Worm (Caenorhabditis elegans) whole organism, L4 larva: ENCODE measurements around the gene dgn-2.

Experiments used
- F10B5.3 ChIP-seq: sonication (generic microtip); optimal IDR thresholded peaks from 2 replicates; lab custom pipeline; 2016; ENCODE audit warnings: mild to moderate bottlenecking, missing genetic modification characterization, missing compliant biosample characterization
- F26F4.8 ChIP-seq: fragments of 200-800 bp; sonication (Bioruptor generic); conservative IDR thresholded peaks from 2 replicates; pipeline ENCODE4 v1.3.6; 2022; ENCODE audit warnings: missing genetic modification characterization, missing compliant biosample characterization
- F44E2.7 ChIP-seq: fragments of 200-800 bp; sonication (Bioruptor generic); IDR thresholded peaks from 2 replicates; pipeline ENCODE4 v2.1.2; 2022; ENCODE audit warnings: missing genetic modification characterization, missing compliant biosample characterization
- F49E8.2 ChIP-seq: sonication (generic microtip); optimal IDR thresholded peaks from 2 replicates; lab custom pipeline; 2016; ENCODE audit warnings: missing compliant biosample characterization, mild to moderate bottlenecking, missing genetic modification characterization, borderline replicate concordance
- Y75B8A.6 ChIP-seq: fragments of 200-800 bp; sonication (Bioruptor generic); IDR thresholded peaks from 2 replicates; pipeline ENCODE4 v1.3.6; 2022; ENCODE audit warnings: missing genetic modification reagents, missing genetic modification characterization, missing compliant biosample characterization
- ama-1 ChIP-seq: fragments of 150-350 bp; optimal IDR thresholded peaks from 2 replicates; lab custom pipeline; 2014; ENCODE audit warnings: inconsistent platforms, mixed read lengths
- arid-1 ChIP-seq: fragments of 200-800 bp; sonication (Bioruptor generic); conservative IDR thresholded peaks from 2 replicates; pipeline ENCODE4 v1.3.6; 2022; ENCODE audit warnings: missing genetic modification reagents, missing genetic modification characterization, missing compliant biosample characterization
- cey-2 ChIP-seq: sonication (generic microtip); optimal IDR thresholded peaks from 3 replicates; lab custom pipeline; 2017; ENCODE audit warnings: missing genetic modification characterization, mild to moderate bottlenecking, missing compliant biosample characterization, antibody characterized with exemption, borderline replicate concordance; ENCODE audit not compliant: insufficient read depth
- daf-12 ChIP-seq: fragments of 150-350 bp; optimal IDR thresholded peaks from 2 replicates; lab custom pipeline; 2014; ENCODE audit warnings: missing biosample characterization, missing genetic modification reagents, missing genetic modification characterization
- daf-16 ChIP-seq, 3 experiments: sonication (generic microtip); optimal IDR thresholded peaks; 2 replicates each; lab custom pipeline; 2016 to 2017; ENCODE audit warnings: missing genetic modification characterization in 3 of 3, missing genetic modification reagents in 3 of 3, mild to moderate bottlenecking in 2 of 3, missing compliant biosample characterization in 2 of 3, missing biosample characterization in 1 of 3, moderate library complexity in 1 of 3
- dmd-6 ChIP-seq: fragments of 200-800 bp; sonication (Bioruptor generic); IDR thresholded peaks from 2 replicates; pipeline ENCODE4 v1.3.6; 2022; ENCODE audit warnings: missing genetic modification reagents, missing genetic modification characterization, missing compliant biosample characterization
- dmd-9 ChIP-seq: fragments of 200-800 bp; sonication (Bioruptor generic); IDR thresholded peaks from 2 replicates; pipeline ENCODE4 v1.3.6; 2022; ENCODE audit warnings: missing genetic modification reagents, missing genetic modification characterization, missing compliant biosample characterization
- duxl-1 ChIP-seq: sonication (generic microtip); optimal IDR thresholded peaks from 2 replicates; lab custom pipeline; 2016; ENCODE audit warnings: mild to moderate bottlenecking, missing genetic modification characterization, moderate library complexity, missing compliant biosample characterization; ENCODE audit not compliant: poor library complexity
- dve-1 ChIP-seq: sonication (generic microtip); optimal IDR thresholded peaks from 2 replicates; lab custom pipeline; 2017; ENCODE audit warnings: antibody characterized with exemption, mild to moderate bottlenecking, missing genetic modification characterization, missing compliant biosample characterization; ENCODE audit not compliant: insufficient read depth
- hmg-1.1 ChIP-seq: fragments of 200-800 bp; sonication (Bioruptor generic); IDR thresholded peaks from 2 replicates; pipeline ENCODE4 v1.3.6; 2022; ENCODE audit warnings: missing genetic modification reagents, missing genetic modification characterization, missing compliant biosample characterization
- lim-7 ChIP-seq: fragments of 200-800 bp; sonication (Bioruptor generic); IDR thresholded peaks from 2 replicates; pipeline ENCODE4 v1.3.6; 2022; ENCODE audit warnings: missing genetic modification characterization, missing compliant biosample characterization
- lin-1 ChIP-seq: fragments of 200-800 bp; sonication (Bioruptor generic); IDR thresholded peaks from 2 replicates; pipeline ENCODE4 v1.3.6; 2022; ENCODE audit warnings: missing genetic modification reagents, missing genetic modification characterization, missing compliant biosample characterization
- lin-15B ChIP-seq: fragments of 150-350 bp; sonication (generic microtip); optimal IDR thresholded peaks from 3 replicates; lab custom pipeline; 2014; ENCODE audit warnings: missing biosample characterization, missing genetic modification characterization
- lsy-2 ChIP-seq, 2 experiments: fragments of 150-350 bp in 1 of 2; sonication (generic microtip) in 1 of 2; optimal IDR thresholded peaks; 2 replicates each; lab custom pipeline; 2014 to 2017; ENCODE audit warnings: missing biosample characterization in 2 of 2, missing genetic modification characterization in 2 of 2
- madf-5 ChIP-seq, 2 experiments: fragments of 200-800 bp; sonication (Bioruptor generic); IDR thresholded peaks; 2 replicates each; pipeline ENCODE4 v1.3.6; 2022; ENCODE audit warnings: missing compliant biosample characterization in 2 of 2, missing genetic modification characterization in 2 of 2
- mdl-1 ChIP-seq, 2 experiments: fragments of 150-350 bp in 1 of 2; sonication (generic microtip) in 1 of 2; optimal IDR thresholded peaks; 2 replicates each; lab custom pipeline; 2014 to 2017; ENCODE audit warnings: missing biosample characterization in 2 of 2, missing genetic modification characterization in 2 of 2
- mes-2 ChIP-seq: sonication (generic microtip); optimal IDR thresholded peaks from 2 replicates; lab custom pipeline; 2016; ENCODE audit warnings: missing genotype, mild to moderate bottlenecking, missing genetic modification characterization, missing compliant biosample characterization; ENCODE audit not compliant: poor library complexity, severe bottlenecking
- nhr-237 ChIP-seq: sonication (generic microtip); optimal IDR thresholded peaks from 2 replicates; lab custom pipeline; 2017; ENCODE audit warnings: missing biosample characterization, missing genetic modification characterization
- nhr-28 ChIP-seq: fragments of 150-350 bp; optimal IDR thresholded peaks from 2 replicates; lab custom pipeline; 2014; ENCODE audit warnings: missing biosample characterization, missing genetic modification characterization
- nhr-41 ChIP-seq: fragments of 200-800 bp; sonication (Bioruptor generic); IDR thresholded peaks from 2 replicates; pipeline ENCODE4 v1.3.6; 2022; ENCODE audit warnings: missing genetic modification reagents, missing genetic modification characterization, missing compliant biosample characterization
- nhr-42 ChIP-seq: fragments of 200-800 bp; sonication (Bioruptor generic); IDR thresholded peaks from 2 replicates; pipeline ENCODE4 v1.3.6; 2022; ENCODE audit warnings: missing genetic modification characterization, missing compliant biosample characterization
- nhr-77 ChIP-seq: fragments of 150-350 bp; optimal IDR thresholded peaks from 2 replicates; lab custom pipeline; 2014; ENCODE audit warnings: missing biosample characterization, missing genetic modification characterization
- php-3 ChIP-seq: fragments of 200-800 bp; sonication (Bioruptor generic); IDR thresholded peaks from 2 replicates; pipeline ENCODE4 v1.3.6; 2022; ENCODE audit warnings: missing genetic modification reagents, missing genetic modification characterization, missing compliant biosample characterization
- pqm-1 ChIP-seq: sonication (generic microtip); optimal IDR thresholded peaks from 2 replicates; lab custom pipeline; 2017; ENCODE audit warnings: missing biosample characterization, missing genetic modification characterization
- rbr-2 ChIP-seq: sonication (generic microtip); optimal IDR thresholded peaks from 2 replicates; lab custom pipeline; 2016; ENCODE audit warnings: missing genotype, missing genetic modification characterization, missing compliant biosample characterization
- set-16 ChIP-seq: fragments of 200-800 bp; sonication (Bioruptor generic); IDR thresholded peaks from 2 replicates; pipeline ENCODE4 v1.3.6; 2022; ENCODE audit warnings: missing genetic modification reagents, missing genetic modification characterization, missing compliant biosample characterization
- snpc-1.2 ChIP-seq: fragments of 200-800 bp; sonication (Bioruptor generic); IDR thresholded peaks from 2 replicates; pipeline ENCODE4 v1.3.6; 2022; ENCODE audit warnings: missing genetic modification reagents, missing genetic modification characterization, missing compliant biosample characterization
- snpc-4 ChIP-seq: fragments of 150-350 bp; optimal IDR thresholded peaks from 2 replicates; lab custom pipeline; 2014; ENCODE audit warnings: missing biosample characterization, missing genetic modification characterization
- tra-1 ChIP-seq: fragments of 200-800 bp; sonication (Bioruptor generic); IDR thresholded peaks from 2 replicates; pipeline ENCODE4 v1.3.6; 2022; ENCODE audit warnings: missing genetic modification reagents, missing genetic modification characterization, missing compliant biosample characterization
- unc-62 ChIP-seq, 3 experiments: fragments of 150-350 bp in 1 of 3; sonication (generic microtip); optimal IDR thresholded peaks in 2 of 3; peaks in 1 of 3; 1 replicate in 1 of 3; 2 replicates in 2 of 3; lab custom pipeline; 2014 to 2017; ENCODE audit warnings: missing biosample characterization in 3 of 3, missing genetic modification characterization in 3 of 3, missing genetic modification reagents in 3 of 3, missing genotype in 1 of 3
- zfp-2 ChIP-seq: sonication (generic microtip); optimal IDR thresholded peaks from 2 replicates; lab custom pipeline; 2016; ENCODE audit warnings: mild to moderate bottlenecking, missing genetic modification characterization, missing compliant biosample characterization
- zfp-3 ChIP-seq: fragments of 200-800 bp; sonication (Bioruptor generic); conservative IDR thresholded peaks from 2 replicates; pipeline ENCODE4 v1.3.6; 2022; ENCODE audit warnings: missing genetic modification reagents, missing genetic modification characterization, missing compliant biosample characterization
- ztf-11 ChIP-seq: fragments of 150-350 bp; optimal IDR thresholded peaks from 2 replicates; lab custom pipeline; 2014; ENCODE audit warnings: missing biosample characterization, missing genetic modification characterization
- ztf-7 ChIP-seq: fragments of 150-350 bp; optimal IDR thresholded peaks from 2 replicates; lab custom pipeline; 2014; ENCODE audit warnings: missing biosample characterization, missing genetic modification characterization

dgn-2 gene

ce11 chrX:1375071-1375470 is 7.8 kb upstream of the dgn-2 start (continued):
- peak; percentile 92 for TF ChIP-seq tra-1 (GFP tag; lab: Robert Waterston, UW)
- TF ChIP-seq Y75B8A.6 (GFP tag; lab: Robert Waterston, UW), result peak; percentile 89; the same call in 1 of the 2 replicates
- peak; percentile 82 for TF ChIP-seq F26F4.8 (GFP tag; lab: Robert Waterston, UW)
- peak; percentile 47; the same call in 1 of the 2 replicates for TF ChIP-seq php-3 (GFP tag; lab: Robert Waterston, UW)
- TF ChIP-seq lin-1 (GFP tag; lab: Robert Waterston, UW), result peak; percentile 97
- peak; percentile 96 for TF ChIP-seq arid-1

- TF ChIP-seq mdl-1 (tag; optimal IDR thresholded peaks at IDR 0.05; lab: Kevin White, UChicago) (no peak), nhr-237 (tag; lab: Kevin White, UChicago) (no peak), snpc-1.2 (GFP tag; lab: Robert Waterston, UW) (peak; percentile 39; the same call in 1 of the 2 replicates), zfp-3 (GFP tag; lab: Robert Waterston, UW) (no peak), lim-7 (GFP tag; lab: Robert Waterston, UW) (no peak), daf-12 (no peak), ztf-11 (tag; lab: Kevin White, UChicago) (no peak), snpc-4 (peak; percentile 3), nhr-77 (tag; lab: Kevin White, UChicago) (no peak), set-16 (GFP tag; lab: Robert Waterston, UW) (no peak), dmd-9 (no peak), dve-1 (tag; lab: Kevin White, UChicago) (no peak), madf-5 (GFP tag; IDR thresholded peaks at IDR 0.05; lab: Robert Waterston, UW) (no peak), cey-2 (tag; lab: Kevin White, UChicago) (no peak), F49E8.2 (tag; lab: Kevin White, UChicago) (no peak), dmd-6 (no peak), zfp-2 (tag; lab: Kevin White, UChicago) (no peak), F26F4.8 (GFP tag; lab: Robert Waterston, UW) (0 out of 2 replicates have a peak, but pooled peaks have one; percentile 20), lin-15B (no peak)
These were observed 5.1 kb upstream of the dgn-2 start for ce11 chrX:1372464-1372863.

ce11 chrX:1371688-1372087 is 4.4 kb upstream of the dgn-2 start, which contains the start of gene fbxa-190:
fbxa-190 (plus strand) TSS chrX:1372012.
- TF ChIP-seq lin-15B (no peak), rbr-2 (tag; lab: Kevin White, UChicago) (no peak), dmd-6 (peak; percentile 30; the same call in 1 of the 2 replicates), ztf-7 (tag; lab: Kevin White, UChicago) (no peak), nhr-28 (tag; lab: Kevin White, UChicago) (peak; percentile 22), dve-1 (tag; lab: Kevin White, UChicago) (peak; percentile 4), F10B5.3 (tag; lab: Kevin White, UChicago) (no peak), daf-16 (GFP tag; optimal IDR thresholded peaks at IDR 0.05; lab: Kevin White, UChicago) (no peak), daf-16 (tag; optimal IDR thresholded peaks at IDR 0.05; lab: Kevin White, UChicago) (peak; percentile 87), pqm-1 (peak; percentile 58), nhr-41 (GFP tag; lab: Robert Waterston, UW) (no peak)

- TF ChIP-seq duxl-1 (tag; lab: Kevin White, UChicago) (peak; percentile 39), unc-62 (GFP tag; optimal IDR thresholded peaks at IDR 0.05 in 1 of 2; lab: Kevin White, UChicago) (peak in 1 of 2 experiments; percentile 19), unc-62 (tag; optimal IDR thresholded peaks at IDR 0.05; lab: Kevin White, UChicago) (no peak), F44E2.7 (GFP tag; lab: Robert Waterston, UW) (no peak), lsy-2 (tag; optimal IDR thresholded peaks at IDR 0.05; lab: Kevin White, UChicago) (no peak), mes-2 (tag; lab: Kevin White, UChicago) (peak; percentile 49), hmg-1.1 (GFP tag; lab: Robert Waterston, UW) (peak; percentile 46), nhr-42 (GFP tag; lab: Robert Waterston, UW) (peak; percentile 67; the same call in 1 of the 2 replicates), ama-1 (lab: Kevin White, UChicago) (no peak)
These were observed 3.5 kb upstream of the dgn-2 start, which contains the start of gene F56C3.7 for ce11 chrX:1370736-1371281. F56C3.7 (minus strand) TSS chrX:1370786.
